Fruit fly (Drosophila melanogaster) whole organism, embryonic: ENCODE results near the gene Sc2.
A peak's percentile ranks its signal among the peaks of the same experiment; 100 is the strongest.

Source experiments
- Aef1 ChIP-seq: fragments of 200-800 bp; sonication (Bioruptor generic); IDR thresholded peaks from 3 replicates; pipeline ENCODE4 v1.3.6; 2022; ENCODE audit warnings: missing biosample characterization, missing genetic modification characterization
- Asciz ChIP-seq: fragments of 200-800 bp; sonication (Bioruptor generic); optimal IDR thresholded peaks from 2 replicates; lab custom pipeline; 2017; ENCODE audit warnings: missing biosample characterization, mild to moderate bottlenecking, missing genetic modification characterization, missing genetic modification reagents
- CG10543 ChIP-seq: fragments of 200-800 bp; sonication (Bioruptor generic); optimal IDR thresholded peaks from 3 replicates; lab custom pipeline; 2017; ENCODE audit warnings: missing biosample characterization, mild to moderate bottlenecking, missing genetic modification characterization, moderate library complexity
- CG12219 ChIP-seq: fragments of 200-800 bp; sonication (Bioruptor generic); optimal IDR thresholded peaks from 3 replicates; lab custom pipeline; 2018; ENCODE audit warnings: missing biosample characterization, mild to moderate bottlenecking, missing genetic modification characterization
- CG12236 ChIP-seq: fragments of 200-800 bp; sonication (Bioruptor generic); optimal IDR thresholded peaks from 2 replicates; lab custom pipeline; 2016; ENCODE audit warnings: missing biosample characterization, missing genetic modification characterization
- CG1233 ChIP-seq: fragments of 200-800 bp; sonication (Bioruptor generic); optimal IDR thresholded peaks from 4 replicates; lab custom pipeline; 2018; ENCODE audit warnings: missing biosample characterization, mild to moderate bottlenecking, missing genetic modification characterization
- CG12391 ChIP-seq: fragments of 200-800 bp; sonication (Bioruptor generic); optimal IDR thresholded peaks from 3 replicates; lab custom pipeline; 2018; ENCODE audit warnings: missing biosample characterization, mild to moderate bottlenecking, missing genetic modification characterization, moderate library complexity
- CG14441 ChIP-seq: fragments of 200-800 bp; sonication (Bioruptor generic); IDR thresholded peaks from 2 replicates; pipeline ENCODE4 v1.3.6; 2022; ENCODE audit warnings: missing biosample characterization, missing genetic modification characterization
- CG14860 ChIP-seq: fragments of 200-800 bp; sonication (Bioruptor generic); IDR thresholded peaks from 3 replicates; pipeline ENCODE4 v1.3.6; 2022; ENCODE audit warnings: missing biosample characterization, missing genetic modification characterization; ENCODE audit not compliant: partially characterized antibody
- CG1529 ChIP-seq: fragments of 200-800 bp; sonication (Bioruptor generic); optimal IDR thresholded peaks from 3 replicates; lab custom pipeline; 2018; ENCODE audit warnings: missing biosample characterization, missing genetic modification characterization
- CG15479 ChIP-seq: fragments of 200-800 bp; sonication (Bioruptor generic); optimal IDR thresholded peaks from 3 replicates; lab custom pipeline; 2019; ENCODE audit warnings: missing biosample characterization, mild to moderate bottlenecking, missing genetic modification characterization, moderate library complexity
- CG16863 ChIP-seq: fragments of 200-800 bp; sonication (Bioruptor generic); optimal IDR thresholded peaks from 3 replicates; lab custom pipeline; 2016; ENCODE audit warnings: missing biosample characterization, missing genetic modification characterization
- CG17829 ChIP-seq: fragments of 200-800 bp; optimal IDR thresholded peaks from 2 replicates; lab custom pipeline; 2019; ENCODE audit warnings: missing biosample characterization, mild to moderate bottlenecking, missing genetic modification characterization, moderate library complexity
- CG18262 ChIP-seq: fragments of 200-800 bp; optimal IDR thresholded peaks from 3 replicates; lab custom pipeline; 2019; ENCODE audit warnings: missing biosample characterization, mild to moderate bottlenecking, missing genetic modification characterization, moderate library complexity
- CG2116 ChIP-seq: fragments of 200-800 bp; sonication (Bioruptor generic); optimal IDR thresholded peaks from 3 replicates; lab custom pipeline; 2018; ENCODE audit warnings: missing biosample characterization, mild to moderate bottlenecking, missing genetic modification characterization
- CG31441 ChIP-seq: fragments of 200-800 bp; sonication (Bioruptor generic); IDR thresholded peaks from 2 replicates; pipeline ENCODE4 v1.3.6; 2022; ENCODE audit warnings: missing biosample characterization, missing genetic modification characterization
- CG3163 ChIP-seq: fragments of 200-800 bp; sonication (Bioruptor generic); optimal IDR thresholded peaks from 3 replicates; lab custom pipeline; 2016; ENCODE audit warnings: missing biosample characterization, missing genetic modification characterization
- CG3407 ChIP-seq: fragments of 200-800 bp; sonication (Bioruptor generic); optimal IDR thresholded peaks from 2 replicates; lab custom pipeline; 2018; ENCODE audit warnings: missing biosample characterization, mild to moderate bottlenecking, missing genetic modification characterization
- CG6689 ChIP-seq: fragments of 200-800 bp; sonication (Bioruptor generic); IDR thresholded peaks from 2 replicates; pipeline ENCODE4 v1.3.6; 2022; ENCODE audit warnings: missing biosample characterization, missing genetic modification characterization
- CG6791 ChIP-seq: fragments of 200-800 bp; sonication (Bioruptor generic); IDR thresholded peaks from 3 replicates; pipeline ENCODE4 v1.3.6; 2022; ENCODE audit warnings: missing biosample characterization, missing genetic modification characterization; ENCODE audit not compliant: partially characterized antibody
- CG9437 ChIP-seq: fragments of 200-800 bp; sonication (Bioruptor generic); optimal IDR thresholded peaks from 2 replicates; lab custom pipeline; 2018; ENCODE audit warnings: missing biosample characterization, mild to moderate bottlenecking, missing genetic modification characterization
- CkIIα-i1 ChIP-seq: fragments of 200-800 bp; sonication (Bioruptor generic); IDR thresholded peaks from 2 replicates; pipeline ENCODE4 v1.3.6; 2022; ENCODE audit warnings: missing biosample characterization, missing genetic modification characterization
- Dad ChIP-seq: fragments of 200-800 bp; sonication (Bioruptor generic); optimal IDR thresholded peaks from 3 replicates; lab custom pipeline; 2016; ENCODE audit warnings: missing biosample characterization, missing genetic modification characterization
- Dll ChIP-seq: fragments of 200-800 bp; sonication (Bioruptor generic); IDR thresholded peaks from 4 replicates; pipeline ENCODE4 v1.3.6; 2022; ENCODE audit warnings: missing biosample characterization, missing genetic modification characterization; ENCODE audit not compliant: partially characterized antibody
- Dp ChIP-seq: fragments of 200-800 bp; sonication (Bioruptor generic); optimal IDR thresholded peaks from 2 replicates; lab custom pipeline; 2018; ENCODE audit warnings: missing biosample characterization, mild to moderate bottlenecking, missing genetic modification characterization, moderate library complexity
- Fer1 ChIP-seq: fragments of 200-800 bp; sonication (Bioruptor generic); optimal IDR thresholded peaks from 2 replicates; lab custom pipeline; 2017; ENCODE audit warnings: missing biosample characterization, mild to moderate bottlenecking, missing genetic modification characterization
- Fer2 ChIP-seq: fragments of 200-800 bp; sonication (Bioruptor generic); optimal IDR thresholded peaks from 2 replicates; lab custom pipeline; 2018; ENCODE audit warnings: missing biosample characterization, mild to moderate bottlenecking, missing genetic modification characterization, moderate library complexity
- Gsc ChIP-seq: fragments of 200-800 bp; sonication (Bioruptor generic); IDR thresholded peaks from 2 replicates; pipeline ENCODE4 v1.3.6; 2022; ENCODE audit warnings: missing biosample characterization, missing genetic modification characterization
- Gug ChIP-seq: fragments of 200-800 bp; sonication (Bioruptor generic); IDR thresholded peaks from 4 replicates; pipeline ENCODE4 v1.3.6; 2022; ENCODE audit warnings: missing biosample characterization, missing genetic modification characterization
- HLH4C ChIP-seq: fragments of 200-800 bp; sonication (Bioruptor generic); IDR thresholded peaks from 3 replicates; pipeline ENCODE4 v1.3.6; 2022; ENCODE audit warnings: missing biosample characterization, missing genetic modification characterization; ENCODE audit not compliant: partially characterized antibody
- Mes4 ChIP-seq: fragments of 200-800 bp; sonication (Bioruptor generic); optimal IDR thresholded peaks from 2 replicates; lab custom pipeline; 2016; ENCODE audit warnings: missing biosample characterization, missing genetic modification characterization
- PHDP ChIP-seq: fragments of 200-800 bp; sonication (Bioruptor generic); optimal IDR thresholded peaks from 3 replicates; lab custom pipeline; 2018; ENCODE audit warnings: missing biosample characterization, mild to moderate bottlenecking, missing genetic modification characterization, moderate library complexity
- Ravus ChIP-seq: fragments of 200-800 bp; sonication (Bioruptor generic); IDR thresholded peaks from 2 replicates; pipeline ENCODE4 v1.3.6; 2022; ENCODE audit warnings: missing biosample characterization, missing genetic modification characterization
- Spps ChIP-seq: fragments of 200-800 bp; sonication (Bioruptor generic); optimal IDR thresholded peaks from 2 replicates; lab custom pipeline; 2018; ENCODE audit warnings: missing biosample characterization, mild to moderate bottlenecking, missing genetic modification characterization
- Sry-δ ChIP-seq: fragments of 200-800 bp; sonication (Bioruptor generic); optimal IDR thresholded peaks from 2 replicates; lab custom pipeline; 2016; ENCODE audit warnings: missing biosample characterization, missing genetic modification characterization
- ab ChIP-seq: fragments of 200-800 bp; sonication (Bioruptor generic); optimal IDR thresholded peaks from 2 replicates; lab custom pipeline; 2016; ENCODE audit warnings: missing biosample characterization, missing genetic modification characterization
- az2 ChIP-seq: fragments of 200-800 bp; sonication (Bioruptor generic); optimal IDR thresholded peaks from 3 replicates; lab custom pipeline; 2016; ENCODE audit warnings: missing biosample characterization, missing genetic modification characterization
- bbx ChIP-seq: fragments of 200-800 bp; sonication (Bioruptor generic); IDR thresholded peaks from 2 replicates; pipeline ENCODE4 v1.3.6; 2022; ENCODE audit warnings: missing biosample characterization, missing genetic modification characterization; ENCODE audit not compliant: partially characterized antibody
- bowl ChIP-seq: fragments of 200-800 bp; sonication (Bioruptor generic); IDR thresholded peaks from 2 replicates; pipeline ENCODE4 v1.3.6; 2022; ENCODE audit warnings: missing biosample characterization, missing genetic modification characterization
- dmrt11E ChIP-seq: fragments of 200-800 bp; sonication (Bioruptor generic); optimal IDR thresholded peaks from 3 replicates; lab custom pipeline; 2018; ENCODE audit warnings: missing biosample characterization, mild to moderate bottlenecking, missing genetic modification characterization, moderate library complexity
- fru ChIP-seq: fragments of >200 bp; optimal IDR thresholded peaks from 2 replicates; lab custom pipeline; 2017
- ftz-f1 ChIP-seq: fragments of 200-800 bp; sonication (Bioruptor generic); optimal IDR thresholded peaks from 2 replicates; lab custom pipeline; 2016; ENCODE audit warnings: missing biosample characterization, missing genetic modification characterization
- hbn ChIP-seq: fragments of 200-800 bp; sonication (Bioruptor generic); IDR thresholded peaks from 2 replicates; pipeline ENCODE4 v1.3.6; 2022; ENCODE audit warnings: missing biosample characterization, missing genetic modification characterization; ENCODE audit not compliant: partially characterized antibody
- inv ChIP-seq: fragments of 200-800 bp; sonication (Bioruptor generic); IDR thresholded peaks from 2 replicates; pipeline ENCODE4 v1.3.6; 2022; ENCODE audit warnings: missing biosample characterization, missing genetic modification characterization; ENCODE audit not compliant: partially characterized antibody
- nau ChIP-seq: fragments of 200-800 bp; sonication (Bioruptor generic); optimal IDR thresholded peaks from 3 replicates; lab custom pipeline; 2017; ENCODE audit warnings: missing biosample characterization, mild to moderate bottlenecking, missing genetic modification characterization, missing genetic modification reagents
- schlank ChIP-seq: fragments of 200-800 bp; sonication (Bioruptor generic); optimal IDR thresholded peaks from 2 replicates; lab custom pipeline; 2018; ENCODE audit warnings: missing biosample characterization, mild to moderate bottlenecking, missing genetic modification characterization
- tap ChIP-seq: fragments of 200-800 bp; optimal IDR thresholded peaks from 3 replicates; lab custom pipeline; 2019; ENCODE audit warnings: missing biosample characterization, mild to moderate bottlenecking, missing genetic modification characterization, moderate library complexity
- tin ChIP-seq: fragments of 200-800 bp; sonication (Bioruptor generic); optimal IDR thresholded peaks from 3 replicates; lab custom pipeline; 2016; ENCODE audit warnings: missing biosample characterization, missing genetic modification characterization
- tll ChIP-seq, 2 experiments: fragments of 200-800 bp in 1 of 2; fragments of >200 bp in 1 of 2; sonication (Bioruptor generic) in 1 of 2; optimal IDR thresholded peaks; 2 replicates each; lab custom pipeline; 2017 to 2019; ENCODE audit warnings: missing biosample characterization in 2 of 2, missing genetic modification characterization in 2 of 2, mild to moderate bottlenecking in 1 of 2, moderate library complexity in 1 of 2
- wdn ChIP-seq: fragments of 200-800 bp; sonication (Bioruptor generic); IDR thresholded peaks from 2 replicates; pipeline ENCODE4 v1.3.6; 2022; ENCODE audit warnings: missing biosample characterization, missing genetic modification characterization
- z ChIP-seq: fragments of 200-800 bp; sonication (Bioruptor generic); IDR thresholded peaks from 3 replicates; pipeline ENCODE4 v1.3.6; 2022; ENCODE audit warnings: missing biosample characterization, missing genetic modification characterization

Gene Sc2

DNA sequence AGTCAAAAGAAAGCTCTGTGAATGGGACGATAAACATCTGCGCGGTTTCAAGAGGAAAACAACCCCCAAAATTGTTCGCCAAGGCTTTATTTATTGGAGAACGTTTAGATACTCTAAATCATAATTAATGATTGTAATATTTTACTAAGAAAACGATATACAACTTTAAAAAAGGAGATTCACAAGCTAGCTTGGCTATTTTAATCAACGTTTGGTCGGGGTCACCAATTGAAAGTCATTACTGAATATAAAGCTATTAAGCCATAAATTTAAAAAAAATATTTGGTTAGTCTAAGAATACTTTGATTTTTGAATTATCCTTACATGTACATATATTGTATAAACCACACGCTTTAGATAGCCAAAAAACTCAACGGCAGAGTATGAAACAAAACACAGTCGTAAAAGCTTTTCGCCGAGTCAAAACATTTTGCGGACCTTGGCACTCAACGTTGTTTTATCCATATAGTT lies 11.1 kb upstream of the Sc2 start, which contains the start of gene Fie (continued):
- TF ChIP-seq Dp (GFP tag; lab: Kevin White, UChicago): no peak
- TF ChIP-seq ftz-f1 (GFP tag; lab: Kevin White, UChicago): no peak
- TF ChIP-seq fru (lab: Kevin White, UChicago): no peak
- TF ChIP-seq CG1233: peak; percentile 61
- TF ChIP-seq CG1529 (GFP tag; lab: Kevin White, UChicago): peak; percentile 47
- no peak for TF ChIP-seq Spps (tag; lab: Kevin White, UChicago)
- TF ChIP-seq CG12236 (GFP tag; lab: Kevin White, UChicago): no peak
- TF ChIP-seq Gug (GFP tag; lab: Robert Waterston, UW): no peak
- TF ChIP-seq z (GFP tag; lab: Robert Waterston, UW): no peak
- peak; percentile 68 for TF ChIP-seq CG31441 (GFP tag; lab: Robert Waterston, UW)
- no peak for TF ChIP-seq Aef1 (GFP tag; lab: Robert Waterston, UW)
- peak; percentile 1 for TF ChIP-seq CG2116
- no peak for TF ChIP-seq Ravus
- peak; percentile 55 for TF ChIP-seq CG10543 (GFP tag; lab: Kevin White, UChicago)
- no peak for TF ChIP-seq tap (tag; lab: Kevin White, UChicago)
- no peak for TF ChIP-seq CG15479 (GFP tag; lab: Kevin White, UChicago)
- no peak for TF ChIP-seq CkIIα-i1 (GFP tag; lab: Robert Waterston, UW)
- TF ChIP-seq nau (GFP tag; lab: Kevin White, UChicago): peak; percentile 29
- TF ChIP-seq Dad (GFP tag; lab: Kevin White, UChicago): no peak
- peak; percentile 52 for TF ChIP-seq az2 (GFP tag; lab: Kevin White, UChicago)
- peak; percentile 57 for TF ChIP-seq Asciz (GFP tag; lab: Kevin White, UChicago)
- peak; percentile 24 for TF ChIP-seq tin (GFP tag; lab: Kevin White, UChicago)
- TF ChIP-seq HLH4C (GFP tag; lab: Robert Waterston, UW): no peak
- TF ChIP-seq CG6689 (GFP tag; lab: Robert Waterston, UW): peak; percentile 32; the same call in 1 of the 2 replicates
- TF ChIP-seq CG14441: peak; percentile 43; the same call in 1 of the 2 replicates
- peak; percentile 13 for TF ChIP-seq CG16863 (GFP tag; lab: Kevin White, UChicago)
- peak; percentile 73 for TF ChIP-seq CG12391
- peak; percentile 31 for TF ChIP-seq CG17829
- no peak for TF ChIP-seq wdn (GFP tag; lab: Robert Waterston, UW)
- TF ChIP-seq Dll: no peak
- no peak for TF ChIP-seq Fer2 (tag; lab: Kevin White, UChicago)
- TF ChIP-seq hbn (GFP tag; lab: Robert Waterston, UW): no peak
- peak; percentile 59 for TF ChIP-seq CG12219 (GFP tag; lab: Kevin White, UChicago)
- no peak for TF ChIP-seq Gsc (GFP tag; lab: Robert Waterston, UW)
- TF ChIP-seq tll (GFP tag; optimal IDR thresholded peaks at IDR 0.05; lab: Kevin White, UChicago): no peak
- no peak for TF ChIP-seq CG3163 (GFP tag; lab: Kevin White, UChicago)
- TF ChIP-seq CG14860 (GFP tag; lab: Robert Waterston, UW): no peak
- no peak for TF ChIP-seq dmrt11E
- no peak for TF ChIP-seq bowl
- TF ChIP-seq Fer1 (GFP tag; lab: Kevin White, UChicago): peak; percentile 87
- TF ChIP-seq CG3407 (GFP tag; lab: Kevin White, UChicago): peak; percentile 26
- TF ChIP-seq schlank (tag; lab: Kevin White, UChicago): no peak
- no peak for TF ChIP-seq ab
- TF ChIP-seq CG18262 (tag; lab: Kevin White, UChicago): peak; percentile 61
- TF ChIP-seq Mes4 (GFP tag; lab: Kevin White, UChicago): no peak
- TF ChIP-seq bbx (GFP tag; lab: Robert Waterston, UW): no peak
- no peak for TF ChIP-seq CG6791
- TF ChIP-seq PHDP: peak; percentile 78
- no peak for TF ChIP-seq Sry-δ (GFP tag; lab: Kevin White, UChicago)
- peak; percentile 60 for TF ChIP-seq CG9437
- no peak for TF ChIP-seq inv (GFP tag; lab: Robert Waterston, UW)
